Worm (Caenorhabditis elegans) whole organism, mixed stage, embryonic: ENCODE measurements around the gene R07B7.10.

ENCODE experiments used
- M03D4.4 ChIP-seq: sonication (generic microtip); optimal IDR thresholded peaks from 2 replicates; lab custom pipeline; 2017; ENCODE audit warnings: mild to moderate bottlenecking, missing genetic modification characterization, missing compliant biosample characterization
- elt-1 ChIP-seq: sonication (generic microtip); optimal IDR thresholded peaks from 2 replicates; lab custom pipeline; 2017; ENCODE audit warnings: missing genetic modification characterization, mild to moderate bottlenecking, missing compliant biosample characterization, antibody characterized with exemption, moderate library complexity, borderline replicate concordance; ENCODE audit not compliant: insufficient read depth
- ham-2 ChIP-seq: fragments of 200-800 bp; sonication (Bioruptor generic); optimal IDR thresholded peaks from 2 replicates; lab custom pipeline; 2018; ENCODE audit warnings: mild to moderate bottlenecking, missing genetic modification characterization, missing compliant biosample characterization
- hlh-1 ChIP-seq: fragments of 150-350 bp; optimal IDR thresholded peaks from 2 replicates; lab custom pipeline; 2014; ENCODE audit warnings: missing biosample characterization, missing genetic modification reagents, missing genetic modification characterization
- nhr-237 ChIP-seq: fragments of 150-350 bp; optimal IDR thresholded peaks from 2 replicates; lab custom pipeline; 2014; ENCODE audit warnings: missing biosample characterization, missing genetic modification characterization
- pha-4 ChIP-seq: fragments of 150-350 bp; optimal IDR thresholded peaks from 2 replicates; lab custom pipeline; 2018; ENCODE audit warnings: missing biosample characterization, missing genetic modification reagents, missing genetic modification characterization
- snpc-4 ChIP-seq: fragments of 150-350 bp; optimal IDR thresholded peaks from 2 replicates; lab custom pipeline; 2014; ENCODE audit warnings: missing biosample characterization, missing genetic modification characterization
- unc-39 ChIP-seq: fragments of 150-350 bp; optimal IDR thresholded peaks from 2 replicates; lab custom pipeline; 2014; ENCODE audit warnings: missing biosample characterization, missing genetic modification characterization
- unc-62 ChIP-seq: fragments of 150-350 bp; optimal IDR thresholded peaks from 2 replicates; lab custom pipeline; 2014; ENCODE audit warnings: missing biosample characterization, missing genetic modification reagents, missing genetic modification characterization
- ztf-11 ChIP-seq: fragments of 150-350 bp; optimal IDR thresholded peaks from 2 replicates; lab custom pipeline; 2014; ENCODE audit warnings: missing biosample characterization, missing genetic modification characterization

ce11 chrV:12070419-12070818, 12.6 kb upstream of the R07B7.10 start, which contains the start of gene kmo-1:
- TF ChIP-seq ztf-11 (tag; lab: Kevin White, UChicago) = no peak
- TF ChIP-seq elt-1 (tag; lab: Kevin White, UChicago) = no peak
- no peak for TF ChIP-seq nhr-237 (tag; lab: Kevin White, UChicago)
- TF ChIP-seq pha-4 (tag; lab: Kevin White, UChicago) = no peak
- no peak for TF ChIP-seq M03D4.4 (tag; lab: Kevin White, UChicago)
- TF ChIP-seq hlh-1 (tag; lab: Kevin White, UChicago) = no peak
- no peak for TF ChIP-seq unc-39
- no peak for TF ChIP-seq unc-62 (GFP tag; lab: Kevin White, UChicago)
- no peak for TF ChIP-seq ham-2 (GFP tag; lab: Kevin White, UChicago)
- no peak for TF ChIP-seq snpc-4 (tag; lab: Kevin White, UChicago)
